Worm (Caenorhabditis elegans) whole organism, midembryonic: ENCODE results near the gene C28D4.4.

ENCODE experiments used
- cog-1 ChIP-seq: sonication (generic microtip); optimal IDR thresholded peaks from 2 replicates; lab custom pipeline; 2016; ENCODE audit warnings: missing genetic modification characterization, missing compliant biosample characterization
- flt-1 ChIP-seq: fragments of 200-800 bp; sonication (Bioruptor generic); IDR thresholded peaks from 2 replicates; pipeline ENCODE4 v1.3.6; 2022; ENCODE audit warnings: missing genetic modification characterization, missing compliant biosample characterization
- med-1 ChIP-seq: sonication (generic microtip); optimal IDR thresholded peaks from 2 replicates; lab custom pipeline; 2017; ENCODE audit warnings: missing genetic modification characterization, mild to moderate bottlenecking, missing compliant biosample characterization, antibody characterized with exemption, missing genetic modification reagents; ENCODE audit not compliant: insufficient read depth
- ref-1 ChIP-seq: fragments of 200-800 bp; sonication (Bioruptor generic); conservative IDR thresholded peaks from 2 replicates; pipeline ENCODE4 v1.3.6; 2022; ENCODE audit warnings: missing genetic modification reagents, missing genetic modification characterization, missing compliant biosample characterization

DNA sequence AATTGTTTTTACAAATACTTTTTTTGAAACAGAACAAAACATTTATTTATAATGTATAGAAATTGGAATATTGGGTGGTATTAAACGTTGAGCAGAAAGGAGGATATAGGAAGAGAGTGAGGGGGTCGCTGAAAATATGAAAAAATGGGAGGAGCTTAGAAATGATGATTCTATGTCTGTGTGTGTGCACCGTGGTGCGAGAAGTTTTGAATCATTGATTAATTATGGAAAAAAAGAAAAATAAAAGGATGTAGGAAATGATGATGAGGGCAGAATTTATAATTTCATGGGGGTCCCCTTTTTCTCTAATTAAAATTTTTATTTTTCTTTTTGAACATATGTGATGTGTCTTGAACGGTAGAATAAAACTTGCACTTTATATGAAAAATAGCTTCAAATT lies 39.9 kb upstream of the C28D4.4 start, which contains the start of gene sre-4:
- TF ChIP-seq flt-1 (GFP tag; lab: Robert Waterston, UW): no peak
- no peak for TF ChIP-seq cog-1 (tag; lab: Kevin White, UChicago)
- no peak for TF ChIP-seq ref-1 (GFP tag; lab: Robert Waterston, UW)
- no peak for TF ChIP-seq med-1 (GFP tag; lab: Kevin White, UChicago)
